Fruit fly (Drosophila melanogaster): ENCODE measurements around the gene PGRP-LB.

PGRP-LB gene

dm6 chr3R:11454210-11454904, 6.0 kb downstream of the PGRP-LB start (continued):
- no peak for TF ChIP-seq Bgb (GFP tag; IDR thresholded peaks at IDR 0.05; ENCODE audit: partially characterized antibody)
- peak; percentile 1; the same call in 1 of the 2 replicates for TF ChIP-seq Ravus (GFP tag; IDR thresholded peaks at IDR 0.05)
- no peak for TF ChIP-seq Lpt (GFP tag; optimal IDR thresholded peaks at IDR 0.05)
- TF ChIP-seq CG34376 (GFP tag; optimal IDR thresholded peaks at IDR 0.05) = no peak
- peak; percentile 6 for TF ChIP-seq CG18262 (tag; optimal IDR thresholded peaks at IDR 0.05)
- no peak for TF ChIP-seq Elba2 (GFP tag; optimal IDR thresholded peaks at IDR 0.05)
- peak; percentile 22 for TF ChIP-seq CG12071 (GFP tag; optimal IDR thresholded peaks at IDR 0.05)
- TF ChIP-seq CG12659 (GFP tag; optimal IDR thresholded peaks at IDR 0.05) = peak; percentile 66
- TF ChIP-seq onecut (GFP tag; IDR thresholded peaks at IDR 0.05) = no peak
- TF ChIP-seq Hsf (GFP tag; optimal IDR thresholded peaks at IDR 0.05) = peak; percentile 53
- TF ChIP-seq Neu2 (GFP tag; optimal IDR thresholded peaks at IDR 0.05; ENCODE audit: borderline replicate concordance) = no peak
- TF ChIP-seq yki (optimal IDR thresholded peaks at IDR 0.05) = no peak
- TF ChIP-seq CG3407 (GFP tag; optimal IDR thresholded peaks at IDR 0.05) = no peak
- TF ChIP-seq gsb-n (tag; optimal IDR thresholded peaks at IDR 0.05) = no peak
- TF ChIP-seq CG3726 (GFP tag; IDR thresholded peaks at IDR 0.05) = no peak
- TF ChIP-seq CG10565 (GFP tag; optimal IDR thresholded peaks at IDR 0.05) = no peak
- no peak for TF ChIP-seq NC2α (GFP tag; optimal IDR thresholded peaks at IDR 0.05)
- peak; percentile 2 for TF ChIP-seq CG8944 (GFP tag; optimal IDR thresholded peaks at IDR 0.05)
- TF ChIP-seq CG34422 (GFP tag; IDR thresholded peaks at IDR 0.05) = no peak; the same call in 2 of the 3 replicates
- TF ChIP-seq pfk (GFP tag; optimal IDR thresholded peaks at IDR 0.05) = no peak
- TF ChIP-seq ttk (GFP tag; IDR thresholded peaks at IDR 0.05) = no peak; the same call in none of the 2 replicates
- TF ChIP-seq da (GFP tag; optimal IDR thresholded peaks at IDR 0.05) = no peak
- no peak for TF ChIP-seq Tbp (GFP tag; optimal IDR thresholded peaks at IDR 0.05)
- TF ChIP-seq sim (GFP tag; IDR thresholded peaks at IDR 0.05) = no peak
- TF ChIP-seq hbn (GFP tag; IDR thresholded peaks at IDR 0.05; ENCODE audit: partially characterized antibody) = no peak
- TF ChIP-seq HmgD (GFP tag; optimal IDR thresholded peaks at IDR 0.05) = no peak
- TF ChIP-seq bbx (GFP tag; IDR thresholded peaks at IDR 0.05; ENCODE audit: partially characterized antibody) = no peak
- TF ChIP-seq BEAF-32 (GFP tag; optimal IDR thresholded peaks at IDR 0.05) = no peak
- no peak for TF ChIP-seq luna (GFP tag; optimal IDR thresholded peaks at IDR 0.05)
- TF ChIP-seq stwl (tag; optimal IDR thresholded peaks at IDR 0.05) = no peak
- no peak for TF ChIP-seq CG4328 (GFP tag; optimal IDR thresholded peaks at IDR 0.05)
- TF ChIP-seq B-H2 (GFP tag; optimal IDR thresholded peaks at IDR 0.05) = no peak
- TF ChIP-seq klu (GFP tag; IDR thresholded peaks at IDR 0.05) = peak; percentile 54; the same call in 1 of the 2 replicates
- no peak for TF ChIP-seq run (tag; optimal IDR thresholded peaks at IDR 0.05)
- no peak for TF ChIP-seq TFAM (GFP tag; optimal IDR thresholded peaks at IDR 0.05)
- peak; percentile 68 for TF ChIP-seq Dek (tag; optimal IDR thresholded peaks at IDR 0.05)
- no peak for TF ChIP-seq CG16813 (GFP tag; IDR thresholded peaks at IDR 0.05; ENCODE audit: partially characterized antibody)
- no peak for TF ChIP-seq kni (GFP tag; optimal IDR thresholded peaks at IDR 0.05)
- TF ChIP-seq CG7928 (GFP tag; optimal IDR thresholded peaks at IDR 0.05) = peak; percentile 5
- no peak for TF ChIP-seq Gsc (GFP tag; IDR thresholded peaks at IDR 0.05)
- no peak for TF ChIP-seq CG10431 (GFP tag; optimal IDR thresholded peaks at IDR 0.05)
- peak; percentile 70 for TF ChIP-seq pho (GFP tag; optimal IDR thresholded peaks at IDR 0.05)
- no peak for TF ChIP-seq CG12236 (GFP tag; optimal IDR thresholded peaks at IDR 0.05)
- TF ChIP-seq tll (GFP tag; optimal IDR thresholded peaks at IDR 0.05) = no peak
- no peak for TF ChIP-seq NC2β (GFP tag; optimal IDR thresholded peaks at IDR 0.05)
- TF ChIP-seq Sox100B (GFP tag; optimal IDR thresholded peaks at IDR 0.05) = peak; percentile 67
- TF ChIP-seq Atf6 (GFP tag; IDR thresholded peaks at IDR 0.05) = peak; percentile 63; the same call in 1 of the 2 replicates
- no peak for TF ChIP-seq pros (GFP tag; optimal IDR thresholded peaks at IDR 0.05)
- no peak for TF ChIP-seq CG15073 (GFP tag; optimal IDR thresholded peaks at IDR 0.05)
- no peak for TF ChIP-seq CG5180 (GFP tag; optimal IDR thresholded peaks at IDR 0.05)
